Fruit fly (Drosophila melanogaster): Measurements from ENCODE around the gene CG5326.

- TF ChIP-seq CG14655 (GFP tag; optimal IDR thresholded peaks at IDR 0.05) (no peak), CG15710 (tag; optimal IDR thresholded peaks at IDR 0.05) (no peak), CG9948 (tag; optimal IDR thresholded peaks at IDR 0.05) (no peak), CG8301 (tag; optimal IDR thresholded peaks at IDR 0.05) (no peak)
Observed at dm6 chr3R:22535945-22536344, 3.8 kb downstream of the CG5326 start.
